Fruit fly (Drosophila melanogaster) whole organism, embryonic: ENCODE measurements around the gene CG31559.

Experiments
- Ada2b ChIP-seq: fragments of 200-800 bp; sonication (Bioruptor generic); IDR thresholded peaks from 2 replicates; pipeline ENCODE4 v1.3.6; 2022; ENCODE audit warnings: missing biosample characterization, missing genetic modification characterization
- Adf1 ChIP-seq: fragments of 200-800 bp; sonication (Bioruptor generic); IDR thresholded peaks from 2 replicates; pipeline ENCODE4 v1.3.6; 2022; ENCODE audit warnings: missing biosample characterization, missing genetic modification characterization
- BtbVII ChIP-seq: fragments of 200-800 bp; sonication (Bioruptor generic); optimal IDR thresholded peaks from 3 replicates; lab custom pipeline; 2017; ENCODE audit warnings: missing biosample characterization, mild to moderate bottlenecking, missing genetic modification characterization
- CG12299 ChIP-seq: fragments of 200-800 bp; sonication (Bioruptor generic); optimal IDR thresholded peaks from 2 replicates; lab custom pipeline; 2018; ENCODE audit warnings: missing biosample characterization, mild to moderate bottlenecking, missing genetic modification characterization
- CG1233 ChIP-seq: fragments of 200-800 bp; sonication (Bioruptor generic); optimal IDR thresholded peaks from 4 replicates; lab custom pipeline; 2018; ENCODE audit warnings: missing biosample characterization, mild to moderate bottlenecking, missing genetic modification characterization
- CG12659 ChIP-seq: fragments of 200-800 bp; sonication (Bioruptor generic); optimal IDR thresholded peaks from 3 replicates; lab custom pipeline; 2017; ENCODE audit warnings: mild to moderate bottlenecking, missing biosample characterization, missing genetic modification reagents, missing genetic modification characterization
- CG12769 ChIP-seq: fragments of 200-800 bp; sonication (Bioruptor generic); optimal IDR thresholded peaks from 2 replicates; lab custom pipeline; 2019; ENCODE audit warnings: missing biosample characterization, mild to moderate bottlenecking, missing genetic modification characterization, moderate library complexity
- CG13287 ChIP-seq: fragments of 200-800 bp; sonication (Bioruptor generic); IDR thresholded peaks from 2 replicates; pipeline ENCODE4 v1.3.6; 2022; ENCODE audit warnings: missing biosample characterization, missing genetic modification characterization; ENCODE audit not compliant: partially characterized antibody
- CG13624 ChIP-seq: fragments of 200-800 bp; sonication (Bioruptor generic); optimal IDR thresholded peaks from 2 replicates; lab custom pipeline; 2016; ENCODE audit warnings: missing biosample characterization, missing genetic modification characterization
- CG14050 ChIP-seq: fragments of 200-800 bp; sonication (Bioruptor generic); IDR thresholded peaks from 3 replicates; pipeline ENCODE4 v1.3.6; 2022; ENCODE audit warnings: missing biosample characterization, missing genetic modification characterization
- CG15073 ChIP-seq: fragments of 200-800 bp; sonication (Bioruptor generic); optimal IDR thresholded peaks from 2 replicates; lab custom pipeline; 2016; ENCODE audit warnings: missing biosample characterization, missing genetic modification characterization
- CG1602 ChIP-seq: fragments of 200-800 bp; sonication (Bioruptor generic); optimal IDR thresholded peaks from 3 replicates; lab custom pipeline; 2016; ENCODE audit warnings: missing biosample characterization, missing genetic modification characterization
- CG1832 ChIP-seq: fragments of 200-800 bp; sonication (Bioruptor generic); optimal IDR thresholded peaks from 2 replicates; lab custom pipeline; 2017; ENCODE audit warnings: missing biosample characterization, mild to moderate bottlenecking, missing genetic modification characterization, inconsistent platforms
- CG30020 ChIP-seq: fragments of 200-800 bp; optimal IDR thresholded peaks from 2 replicates; lab custom pipeline; 2019; ENCODE audit warnings: missing biosample characterization, mild to moderate bottlenecking, missing genetic modification characterization, moderate library complexity
- CG3281 ChIP-seq: fragments of 200-800 bp; sonication (Bioruptor generic); optimal IDR thresholded peaks from 3 replicates; lab custom pipeline; 2017; ENCODE audit warnings: missing biosample characterization, mild to moderate bottlenecking, missing genetic modification characterization
- CG4360 ChIP-seq: fragments of 200-800 bp; sonication (Bioruptor generic); IDR thresholded peaks from 2 replicates; pipeline ENCODE4 v1.3.6; 2022; ENCODE audit warnings: missing biosample characterization, missing genetic modification characterization
- CG8388 ChIP-seq: fragments of 200-800 bp; sonication (Bioruptor generic); optimal IDR thresholded peaks from 2 replicates; lab custom pipeline; 2019; ENCODE audit warnings: missing biosample characterization, mild to moderate bottlenecking, missing genetic modification characterization, moderate library complexity
- D19B ChIP-seq: fragments of 200-800 bp; sonication (Bioruptor generic); optimal IDR thresholded peaks from 2 replicates; lab custom pipeline; 2017; ENCODE audit warnings: missing biosample characterization, mild to moderate bottlenecking, missing genetic modification characterization
- Elba2 ChIP-seq: fragments of 200-800 bp; sonication (Bioruptor generic); optimal IDR thresholded peaks from 3 replicates; lab custom pipeline; 2016; ENCODE audit warnings: missing biosample characterization, missing genetic modification characterization
- H15 ChIP-seq: fragments of 200-800 bp; sonication (Bioruptor generic); IDR thresholded peaks from 3 replicates; pipeline ENCODE4 v1.3.6; 2022; ENCODE audit warnings: missing biosample characterization, missing genetic modification characterization
- HHEX ChIP-seq: fragments of 200-800 bp; sonication (Bioruptor generic); optimal IDR thresholded peaks from 3 replicates; lab custom pipeline; 2017; ENCODE audit warnings: missing biosample characterization, mild to moderate bottlenecking, missing genetic modification characterization, missing genetic modification reagents
- HLH4C ChIP-seq: fragments of 200-800 bp; sonication (Bioruptor generic); IDR thresholded peaks from 3 replicates; pipeline ENCODE4 v1.3.6; 2022; ENCODE audit warnings: missing biosample characterization, missing genetic modification characterization; ENCODE audit not compliant: partially characterized antibody
- HLH54F ChIP-seq: fragments of 200-800 bp; sonication (Bioruptor generic); optimal IDR thresholded peaks from 3 replicates; lab custom pipeline; 2016; ENCODE audit warnings: missing biosample characterization, missing genetic modification characterization
- Hr78 ChIP-seq, 2 experiments: fragments of 200-800 bp in 1 of 2; fragments of >200 bp in 1 of 2; sonication (Bioruptor generic) in 1 of 2; optimal IDR thresholded peaks; 2 replicates each; lab custom pipeline; 2017 to 2019; ENCODE audit warnings: missing biosample characterization in 2 of 2, missing genetic modification characterization in 2 of 2, mild to moderate bottlenecking in 1 of 2, moderate library complexity in 1 of 2
- PHDP ChIP-seq: fragments of 200-800 bp; sonication (Bioruptor generic); optimal IDR thresholded peaks from 3 replicates; lab custom pipeline; 2018; ENCODE audit warnings: missing biosample characterization, mild to moderate bottlenecking, missing genetic modification characterization, moderate library complexity
- Poxn ChIP-seq: fragments of 200-800 bp; sonication (Bioruptor generic); IDR thresholded peaks from 2 replicates; pipeline ENCODE4 v1.3.6; 2022; ENCODE audit warnings: missing biosample characterization, missing genetic modification characterization
- Sox102F ChIP-seq: fragments of 200-800 bp; sonication (Bioruptor generic); optimal IDR thresholded peaks from 2 replicates; lab custom pipeline; 2018; ENCODE audit warnings: missing biosample characterization, mild to moderate bottlenecking, missing genetic modification characterization, moderate library complexity
- abd-A ChIP-seq: fragments of 200-800 bp; sonication (Bioruptor generic); optimal IDR thresholded peaks from 3 replicates; lab custom pipeline; 2019; ENCODE audit warnings: missing biosample characterization, mild to moderate bottlenecking, missing genetic modification characterization, moderate library complexity
- croc ChIP-seq: fragments of 200-800 bp; sonication (Bioruptor generic); conservative IDR thresholded peaks from 3 replicates; pipeline ENCODE4 v1.3.6; 2022; ENCODE audit warnings: missing biosample characterization, missing genetic modification characterization
- kni ChIP-seq: fragments of 200-800 bp; sonication (Bioruptor generic); optimal IDR thresholded peaks from 3 replicates; lab custom pipeline; 2017; ENCODE audit warnings: mild to moderate bottlenecking, missing biosample characterization, missing genetic modification reagents, missing genetic modification characterization
- nom ChIP-seq: fragments of 200-800 bp; sonication (Bioruptor generic); optimal IDR thresholded peaks from 2 replicates; lab custom pipeline; 2017; ENCODE audit warnings: missing biosample characterization, missing genetic modification characterization, mild to moderate bottlenecking, moderate library complexity, missing genetic modification reagents
- org-1 ChIP-seq: fragments of 200-800 bp; sonication (Bioruptor generic); optimal IDR thresholded peaks from 2 replicates; lab custom pipeline; 2017; ENCODE audit warnings: missing biosample characterization, missing genetic modification characterization
- pb ChIP-seq: fragments of 200-800 bp; sonication (Bioruptor generic); optimal IDR thresholded peaks from 3 replicates; lab custom pipeline; 2016; ENCODE audit warnings: missing biosample characterization, missing genetic modification characterization
- pros ChIP-seq: fragments of 200-800 bp; sonication (Bioruptor generic); optimal IDR thresholded peaks from 3 replicates; lab custom pipeline; 2019; ENCODE audit warnings: missing biosample characterization, mild to moderate bottlenecking, missing genetic modification characterization, moderate library complexity
- sd ChIP-seq: fragments of 200-800 bp; sonication (Bioruptor generic); optimal IDR thresholded peaks from 3 replicates; lab custom pipeline; 2018; ENCODE audit warnings: missing biosample characterization, mild to moderate bottlenecking, missing genetic modification characterization, moderate library complexity
- sob ChIP-seq: fragments of 200-800 bp; sonication (Bioruptor generic); IDR thresholded peaks from 2 replicates; pipeline ENCODE4 v1.3.6; 2022; ENCODE audit warnings: missing biosample characterization, missing genetic modification characterization
- wek ChIP-seq: fragments of 200-800 bp; sonication (Bioruptor generic); optimal IDR thresholded peaks from 3 replicates; lab custom pipeline; 2018; ENCODE audit warnings: missing biosample characterization, mild to moderate bottlenecking, missing genetic modification characterization, moderate library complexity

Gene CG31559

dm6 chr3R:6100764-6101163 lies 56.3 kb downstream of the CG31559 start, which contains the start of gene Gasp (continued):
- TF ChIP-seq HHEX (GFP tag; lab: Kevin White, UChicago) (no peak), wek (GFP tag; lab: Kevin White, UChicago) (no peak), Ada2b (GFP tag; lab: Robert Waterston, UW) (no peak), pros (GFP tag; lab: Kevin White, UChicago) (no peak), kni (GFP tag; lab: Kevin White, UChicago) (no peak), CG15073 (GFP tag; lab: Kevin White, UChicago) (no peak), PHDP (no peak), CG1832 (GFP tag; lab: Kevin White, UChicago) (peak; percentile 26), H15 (no peak), Adf1 (GFP tag; lab: Robert Waterston, UW) (peak; percentile 96), pb (GFP tag; lab: Kevin White, UChicago) (no peak), HLH4C (GFP tag; lab: Robert Waterston, UW) (no peak), Elba2 (GFP tag; lab: Kevin White, UChicago) (no peak), abd-A (tag; lab: Kevin White, UChicago) (no peak), CG12659 (no peak), CG12769 (tag; lab: Kevin White, UChicago) (peak; percentile 10), sob (0 out of 2 replicates have a peak, but pooled peaks have one; percentile 31), Hr78 (GFP tag; optimal IDR thresholded peaks at IDR 0.05; lab: Kevin White, UChicago) (peak in 1 of 2 experiments; percentile 5), BtbVII (GFP tag; lab: Kevin White, UChicago) (no peak), CG1602 (GFP tag; lab: Kevin White, UChicago) (no peak), D19B (no peak), CG13287 (GFP tag; lab: Robert Waterston, UW) (no peak; the same call in 1 of the 2 replicates), Sox102F (GFP tag; lab: Kevin White, UChicago) (no peak), CG4360 (GFP tag; lab: Robert Waterston, UW) (no peak), CG30020 (tag; lab: Kevin White, UChicago) (no peak), CG13624 (GFP tag; lab: Kevin White, UChicago) (no peak), CG8388 (GFP tag; lab: Kevin White, UChicago) (no peak), org-1 (GFP tag; lab: Kevin White, UChicago) (no peak), Poxn (GFP tag; lab: Robert Waterston, UW) (no peak), CG12299 (tag; lab: Kevin White, UChicago) (no peak), CG3281 (no peak), CG1233 (GFP tag; lab: Kevin White, UChicago) (no peak), CG14050 (no peak), nom (GFP tag; lab: Kevin White, UChicago) (peak; percentile 38), sd (peak; percentile 40), HLH54F (GFP tag; lab: Kevin White, UChicago) (no peak), croc (GFP tag; lab: Robert Waterston, UW) (no peak)
